Worm (Caenorhabditis elegans) whole organism, L2 larva: ENCODE data around the gene nhr-185.

ENCODE experiments used
- Y55F3AM.14 ChIP-seq: fragments of 200-800 bp; sonication (Bioruptor generic); optimal IDR thresholded peaks from 2 replicates; lab custom pipeline; 2018; ENCODE audit warnings: mild to moderate bottlenecking, missing genetic modification characterization, missing compliant biosample characterization
- dmd-4 ChIP-seq: sonication (generic microtip); optimal IDR thresholded peaks from 2 replicates; lab custom pipeline; 2017; ENCODE audit warnings: missing biosample characterization, missing genetic modification characterization
- lin-13 ChIP-seq: fragments of 150-350 bp; optimal IDR thresholded peaks from 2 replicates; lab custom pipeline; 2014; ENCODE audit warnings: missing biosample characterization, missing genetic modification reagents, missing genetic modification characterization
- nhr-12 ChIP-seq: fragments of 150-350 bp; optimal IDR thresholded peaks from 2 replicates; lab custom pipeline; 2014; ENCODE audit warnings: missing biosample characterization, missing genetic modification characterization
- nhr-23 ChIP-seq: fragments of 150-350 bp; optimal IDR thresholded peaks from 2 replicates; lab custom pipeline; 2014; ENCODE audit warnings: missing biosample characterization, missing genetic modification reagents, missing genetic modification characterization
- skn-1 ChIP-seq: sonication (generic microtip); optimal IDR thresholded peaks from 2 replicates; lab custom pipeline; 2017; ENCODE audit warnings: missing biosample characterization, missing genetic modification characterization
- unc-62 ChIP-seq: fragments of 150-350 bp; optimal IDR thresholded peaks from 2 replicates; lab custom pipeline; 2014; ENCODE audit warnings: missing biosample characterization, missing genetic modification reagents, missing genetic modification characterization
- ztf-11 ChIP-seq: sonication (generic microtip); optimal IDR thresholded peaks from 2 replicates; lab custom pipeline; 2017; ENCODE audit warnings: missing biosample characterization, missing genetic modification characterization

DNA sequence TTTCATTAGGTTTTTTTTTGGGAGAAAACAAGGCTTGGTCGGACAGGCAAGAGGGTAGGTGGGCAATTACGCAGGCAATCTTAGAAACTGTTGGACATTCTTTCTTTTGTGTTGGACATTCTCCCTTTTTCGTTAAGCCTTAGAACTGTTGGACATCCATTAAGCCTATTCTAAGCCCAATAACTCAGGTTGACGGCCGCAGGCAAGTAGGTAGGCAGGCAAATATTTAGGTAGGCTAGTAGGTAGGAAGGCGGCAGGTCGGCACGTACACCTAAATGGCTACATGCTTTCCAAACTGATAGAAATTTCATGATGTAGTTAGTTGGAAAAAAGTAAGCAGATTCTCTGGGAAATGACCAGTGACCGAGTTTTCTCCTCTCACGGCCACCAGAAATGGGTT, 15.1 kb downstream of the nhr-185 start:
- TF ChIP-seq lin-13 (GFP tag; lab: Kevin White, UChicago) (no peak), skn-1 (tag; lab: Kevin White, UChicago) (no peak), dmd-4 (tag; lab: Kevin White, UChicago) (no peak), Y55F3AM.14 (GFP tag; lab: Kevin White, UChicago) (no peak), nhr-23 (tag; lab: Kevin White, UChicago) (no peak), ztf-11 (tag; lab: Kevin White, UChicago) (no peak), nhr-12 (tag; lab: Kevin White, UChicago) (no peak), unc-62 (GFP tag; lab: Kevin White, UChicago) (no peak)
